Worm (Caenorhabditis elegans) whole organism, late embryonic: Measurements from ENCODE around the gene idpc-2.

Experiments
- C08G9.2 ChIP-seq: sonication (generic microtip); optimal IDR thresholded peaks from 2 replicates; lab custom pipeline; 2016; ENCODE audit warnings: mild to moderate bottlenecking, missing genetic modification characterization, moderate library complexity, missing compliant biosample characterization
- F13H6.1 ChIP-seq: sonication (generic microtip); optimal IDR thresholded peaks from 2 replicates; lab custom pipeline; 2016; ENCODE audit warnings: missing genetic modification characterization, missing compliant biosample characterization
- K02D7.2 ChIP-seq: sonication (generic microtip); optimal IDR thresholded peaks from 2 replicates; lab custom pipeline; 2017; ENCODE audit warnings: mild to moderate bottlenecking, missing genetic modification characterization, missing compliant biosample characterization
- ama-1 ChIP-seq: fragments of 150-350 bp; optimal IDR thresholded peaks from 2 replicates; lab custom pipeline; 2014
- ceh-19 ChIP-seq: fragments of 200-800 bp; sonication (Bioruptor generic); optimal IDR thresholded peaks from 2 replicates; lab custom pipeline; 2018; ENCODE audit warnings: mild to moderate bottlenecking, missing genetic modification characterization, missing compliant biosample characterization
- ceh-2 ChIP-seq: sonication (generic microtip); optimal IDR thresholded peaks from 2 replicates; lab custom pipeline; 2016; ENCODE audit warnings: missing genotype, missing genetic modification characterization, missing compliant biosample characterization
- ceh-22 ChIP-seq: sonication (generic microtip); optimal IDR thresholded peaks from 2 replicates; lab custom pipeline; 2017; ENCODE audit warnings: missing biosample characterization, missing genetic modification characterization
- ceh-45 ChIP-seq: fragments of 200-800 bp; sonication (Bioruptor generic); IDR thresholded peaks from 2 replicates; pipeline ENCODE4 v1.3.6; 2022; ENCODE audit warnings: missing genetic modification reagents, missing genetic modification characterization, missing compliant biosample characterization
- ceh-9 ChIP-seq: sonication (generic microtip); optimal IDR thresholded peaks from 2 replicates; lab custom pipeline; 2016; ENCODE audit warnings: mild to moderate bottlenecking, missing genetic modification characterization, inconsistent platforms, missing compliant biosample characterization
- che-1 ChIP-seq: sonication (generic microtip); optimal IDR thresholded peaks from 2 replicates; lab custom pipeline; 2016; ENCODE audit warnings: mild to moderate bottlenecking, missing genetic modification characterization, missing compliant biosample characterization
- elt-2 ChIP-seq: sonication (generic microtip); optimal IDR thresholded peaks from 2 replicates; lab custom pipeline; 2016; ENCODE audit warnings: missing genetic modification reagents, missing genetic modification characterization, missing compliant biosample characterization
- ets-4 ChIP-seq: sonication (generic microtip); optimal IDR thresholded peaks from 2 replicates; lab custom pipeline; 2016; ENCODE audit warnings: missing genetic modification characterization, missing compliant biosample characterization
- eyg-1 ChIP-seq: sonication (generic microtip); optimal IDR thresholded peaks from 2 replicates; lab custom pipeline; 2016; ENCODE audit warnings: missing genotype, missing genetic modification characterization, missing compliant biosample characterization
- gmeb-2 ChIP-seq: sonication (generic microtip); optimal IDR thresholded peaks from 2 replicates; lab custom pipeline; 2016; ENCODE audit warnings: missing genetic modification characterization, inconsistent platforms, missing compliant biosample characterization
- lim-6 ChIP-seq: sonication (generic microtip); optimal IDR thresholded peaks from 2 replicates; lab custom pipeline; 2016; ENCODE audit warnings: missing genetic modification characterization, missing compliant biosample characterization
- lin-11 ChIP-seq: fragments of 200-800 bp; sonication (Bioruptor generic); optimal IDR thresholded peaks from 2 replicates; lab custom pipeline; 2018; ENCODE audit warnings: mild to moderate bottlenecking, missing genetic modification characterization, missing compliant biosample characterization
- madf-2 ChIP-seq: sonication (generic microtip); optimal IDR thresholded peaks from 2 replicates; lab custom pipeline; 2017; ENCODE audit warnings: missing genetic modification characterization, missing compliant biosample characterization
- mec-3 ChIP-seq: sonication (generic microtip); optimal IDR thresholded peaks from 2 replicates; lab custom pipeline; 2016; ENCODE audit warnings: borderline replicate concordance, missing genetic modification characterization, missing compliant biosample characterization
- nfya-1 ChIP-seq: sonication (generic microtip); optimal IDR thresholded peaks from 2 replicates; lab custom pipeline; 2017; ENCODE audit warnings: missing genetic modification characterization, mild to moderate bottlenecking, missing compliant biosample characterization, antibody characterized with exemption, moderate library complexity
- nhr-232 ChIP-seq: sonication (generic microtip); optimal IDR thresholded peaks from 2 replicates; lab custom pipeline; 2016; ENCODE audit warnings: missing genetic modification characterization, missing compliant biosample characterization
- odd-2 ChIP-seq: sonication (generic microtip); optimal IDR thresholded peaks from 2 replicates; lab custom pipeline; 2017; ENCODE audit warnings: antibody characterized with exemption, mild to moderate bottlenecking, missing genetic modification characterization, missing compliant biosample characterization
- pag-3 ChIP-seq: sonication (generic microtip); optimal IDR thresholded peaks from 2 replicates; lab custom pipeline; 2016; ENCODE audit warnings: missing compliant biosample characterization, missing genetic modification characterization, borderline replicate concordance
- pat-9 ChIP-seq: fragments of 200-800 bp; sonication (Bioruptor generic); optimal IDR thresholded peaks from 2 replicates; lab custom pipeline; 2018; ENCODE audit warnings: mild to moderate bottlenecking, missing genetic modification characterization, moderate library complexity, missing compliant biosample characterization
- pax-1 ChIP-seq: fragments of 150-350 bp; optimal IDR thresholded peaks from 2 replicates; lab custom pipeline; 2014; ENCODE audit warnings: missing biosample characterization, missing genetic modification characterization
- pha-2 ChIP-seq: sonication (generic microtip); optimal IDR thresholded peaks from 2 replicates; lab custom pipeline; 2017; ENCODE audit warnings: mild to moderate bottlenecking, missing genetic modification characterization, missing compliant biosample characterization
- rnt-1 ChIP-seq: sonication (generic microtip); optimal IDR thresholded peaks from 2 replicates; lab custom pipeline; 2016; ENCODE audit warnings: missing genetic modification characterization, missing compliant biosample characterization
- sdc-2 ChIP-seq: sonication (generic microtip); optimal IDR thresholded peaks from 2 replicates; lab custom pipeline; 2016; ENCODE audit warnings: missing genotype, missing genetic modification characterization, missing compliant biosample characterization
- sox-2 ChIP-seq: fragments of 200-800 bp; sonication (Bioruptor generic); IDR thresholded peaks from 2 replicates; pipeline ENCODE4 v1.3.6; 2022; ENCODE audit warnings: missing genetic modification reagents, missing genetic modification characterization, missing compliant biosample characterization
- sox-4 ChIP-seq: sonication (generic microtip); optimal IDR thresholded peaks from 2 replicates; lab custom pipeline; 2017; ENCODE audit warnings: mild to moderate bottlenecking, missing genetic modification characterization, inconsistent platforms, missing compliant biosample characterization
- tbx-7 ChIP-seq: sonication (generic microtip); optimal IDR thresholded peaks from 2 replicates; lab custom pipeline; 2016; ENCODE audit warnings: missing genotype, missing genetic modification characterization, missing compliant biosample characterization
- ttx-3 ChIP-seq: sonication (generic microtip); optimal IDR thresholded peaks from 2 replicates; lab custom pipeline; 2016; ENCODE audit warnings: missing genetic modification reagents, missing genetic modification characterization, missing compliant biosample characterization
- unc-42 ChIP-seq: sonication (generic microtip); optimal IDR thresholded peaks from 2 replicates; lab custom pipeline; 2016; ENCODE audit warnings: missing genotype, missing genetic modification characterization, missing compliant biosample characterization
- unc-55 ChIP-seq: sonication (generic microtip); optimal IDR thresholded peaks from 2 replicates; lab custom pipeline; 2017; ENCODE audit warnings: missing biosample characterization, missing genetic modification reagents, missing genetic modification characterization
- ztf-16 ChIP-seq: sonication (generic microtip); optimal IDR thresholded peaks from 2 replicates; lab custom pipeline; 2017; ENCODE audit warnings: missing genetic modification characterization, missing compliant biosample characterization

Gene idpc-2

DNA sequence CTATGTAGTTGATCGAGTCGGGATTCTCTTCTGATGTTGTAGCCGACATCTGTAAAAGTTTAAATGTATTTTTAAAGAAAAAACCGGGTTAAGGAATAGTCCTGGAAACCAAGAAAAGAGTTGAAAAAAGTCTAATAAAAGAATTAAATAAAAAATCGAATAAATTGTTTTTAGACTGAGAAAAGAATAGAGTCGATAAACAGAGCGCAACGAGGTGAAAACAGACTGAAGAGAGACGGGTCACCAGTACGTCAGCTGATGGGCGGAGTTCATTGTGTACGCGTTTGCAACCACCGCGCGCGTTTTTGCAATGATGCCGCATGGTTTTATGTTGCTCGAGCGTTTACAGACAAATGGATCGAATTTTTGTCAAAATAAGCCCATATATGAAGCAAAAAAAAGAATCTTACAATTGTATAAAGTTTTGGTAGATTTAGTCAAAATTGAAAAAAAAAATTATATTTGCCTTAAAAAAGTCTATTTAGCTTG lies 10.2 kb upstream of the idpc-2 start, which contains the start of gene atg-18 (continued):
- no peak for TF ChIP-seq sox-2
- TF ChIP-seq pag-3 (tag; lab: Kevin White, UChicago), result no peak
- no peak for TF ChIP-seq unc-55
- TF ChIP-seq nhr-232 (tag; lab: Kevin White, UChicago), result peak; percentile 35
- peak; percentile 49 for TF ChIP-seq unc-42 (tag; lab: Kevin White, UChicago)
- TF ChIP-seq pat-9 (tag; lab: Kevin White, UChicago), result peak; percentile 21
- peak; percentile 68 for TF ChIP-seq nfya-1 (tag; lab: Kevin White, UChicago)
- TF ChIP-seq odd-2 (tag; lab: Kevin White, UChicago), result peak; percentile 20

DNA sequence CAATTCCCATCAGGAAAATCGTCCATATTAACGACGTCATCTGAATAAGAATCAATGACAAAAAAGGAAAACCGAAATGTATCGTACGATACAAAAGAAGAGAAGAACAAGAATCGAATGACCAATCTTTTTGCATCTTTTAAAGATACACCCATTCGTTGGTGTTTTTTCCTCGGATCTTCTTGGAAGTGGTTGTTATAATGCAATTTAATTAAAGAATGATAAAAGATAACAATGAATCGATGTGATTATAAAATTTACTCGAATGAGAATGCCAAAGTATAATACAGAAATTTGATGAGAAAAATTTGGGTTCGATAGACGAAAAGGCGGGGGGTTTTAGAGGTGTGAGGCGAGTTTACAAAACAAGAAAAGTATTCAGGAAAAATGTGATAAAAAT lies 7.9 kb upstream of the idpc-2 start, which contains the start of gene F41E6.12:
F41E6.12 (minus strand) TSS at position 101 of the 400 bp plus-strand sequence.
- no peak for TF ChIP-seq lin-11
- no peak for TF ChIP-seq unc-55
- TF ChIP-seq rnt-1, result no peak
- no peak for TF ChIP-seq lim-6
- TF ChIP-seq K02D7.2 (tag; lab: Kevin White, UChicago), result no peak
- TF ChIP-seq ttx-3, result no peak
- no peak for TF ChIP-seq pha-2 (tag; lab: Kevin White, UChicago)
- no peak for TF ChIP-seq ceh-22 (tag; lab: Kevin White, UChicago)

DNA sequence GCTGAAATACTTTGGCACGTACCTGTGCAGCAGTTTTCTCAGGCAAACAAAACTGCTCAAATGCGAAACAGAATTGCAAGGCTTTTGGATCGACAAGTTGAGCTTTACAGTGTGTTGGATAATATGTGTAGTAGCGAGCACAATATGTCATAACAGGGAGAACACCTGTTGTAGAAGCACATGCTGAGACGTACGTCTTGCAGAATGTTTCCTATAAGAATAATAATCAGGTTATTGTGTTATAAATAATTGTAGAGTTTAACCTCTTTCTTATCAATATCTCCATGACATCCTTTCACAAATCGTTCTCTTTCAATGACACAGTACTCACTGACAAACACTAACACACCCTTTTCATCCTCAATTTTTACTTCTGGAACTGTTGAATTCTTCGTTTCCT lies 6.5 kb upstream of the idpc-2 start:
- TF ChIP-seq madf-2 (tag; lab: Kevin White, UChicago) (no peak), ztf-16 (tag; lab: Kevin White, UChicago) (no peak), C08G9.2 (tag; lab: Kevin White, UChicago) (no peak), unc-55 (no peak)

DNA sequence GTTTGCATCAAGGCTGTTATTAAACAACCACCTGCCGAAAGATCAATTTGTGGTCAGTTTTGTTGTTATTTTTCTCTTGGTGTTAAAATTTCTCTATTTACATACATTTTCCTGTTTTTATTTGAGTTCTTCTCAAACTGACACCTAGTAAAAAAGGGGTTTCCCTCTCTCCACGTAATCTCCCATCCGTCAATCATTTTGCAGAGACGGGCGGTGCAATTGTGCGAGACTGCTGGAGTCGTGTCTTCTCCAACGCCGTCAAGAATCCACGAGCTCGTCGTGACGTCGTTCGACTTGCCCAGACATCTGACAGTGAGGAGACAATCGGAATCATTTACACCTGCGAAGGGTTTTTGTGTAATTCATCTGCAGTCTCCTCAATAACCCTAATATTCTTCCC lies 5.3 kb upstream of the idpc-2 start:
- TF ChIP-seq ceh-19 (no peak), che-1 (tag; lab: Kevin White, UChicago) (no peak), unc-55 (peak; percentile 12), eyg-1 (tag; lab: Kevin White, UChicago) (no peak)

DNA sequence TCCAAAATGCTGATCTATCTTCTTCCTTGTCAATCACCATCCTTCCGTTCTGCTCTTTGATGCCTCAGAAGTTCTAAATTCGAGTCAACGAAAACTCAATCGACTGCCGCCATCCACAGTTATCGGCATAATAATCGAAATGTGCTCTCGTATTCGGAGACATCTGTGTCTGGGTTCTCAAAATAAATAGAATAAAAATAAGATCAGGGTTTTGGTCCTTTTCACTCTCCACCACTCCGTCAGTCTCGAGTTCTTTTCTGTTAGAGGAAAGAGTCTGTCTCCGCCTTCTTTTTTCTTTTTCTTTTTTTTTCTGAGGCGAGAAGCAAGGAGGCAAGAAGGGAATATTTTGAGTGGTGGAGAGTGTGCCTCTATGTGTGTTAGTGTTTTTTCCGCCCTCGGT lies 2.6 kb upstream of the idpc-2 start, which contains the start of gene F41E6.17:
F41E6.17 (plus strand) TSS at position 348 of the 400 bp plus-strand sequence.
- TF ChIP-seq pat-9 (tag; lab: Kevin White, UChicago), result no peak
- TF ChIP-seq unc-42 (tag; lab: Kevin White, UChicago), result peak; percentile 62

DNA sequence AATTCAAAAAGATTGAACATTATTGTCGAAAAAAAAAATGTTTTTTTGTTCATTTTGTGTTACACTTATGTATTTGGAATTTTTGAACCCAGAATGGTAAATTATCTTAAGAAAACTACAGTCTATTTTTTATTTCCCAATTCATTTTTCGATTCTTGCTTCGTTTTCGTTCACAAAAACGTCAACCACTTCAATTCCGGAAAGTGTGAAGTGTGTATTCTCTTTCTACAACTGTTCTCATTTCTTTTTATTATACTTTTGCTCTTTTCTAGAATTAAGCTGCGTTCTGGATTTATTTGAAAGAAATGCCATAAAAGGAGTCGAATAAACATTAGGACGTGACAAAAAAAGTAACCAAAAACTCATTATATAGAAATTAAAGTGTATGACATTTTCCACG lies 1.2 kb upstream of the idpc-2 start, which contains the start of gene F41E6.1:
F41E6.1 (plus strand) TSS at position 301 of the 400 bp plus-strand sequence.
- TF ChIP-seq pax-1 (no peak), tbx-7 (tag; lab: Kevin White, UChicago) (no peak), ets-4 (tag; lab: Kevin White, UChicago) (no peak), ceh-2 (tag; lab: Kevin White, UChicago) (no peak), odd-2 (tag; lab: Kevin White, UChicago) (no peak), sox-4 (tag; lab: Kevin White, UChicago) (no peak), elt-2 (tag; lab: Kevin White, UChicago) (no peak), sdc-2 (tag; lab: Kevin White, UChicago) (no peak), mec-3 (tag; lab: Kevin White, UChicago) (no peak), ceh-9 (tag; lab: Kevin White, UChicago) (no peak), pat-9 (tag; lab: Kevin White, UChicago) (no peak), ceh-45 (no peak), ama-1 (no peak), gmeb-2 (tag; lab: Kevin White, UChicago) (no peak), lin-11 (no peak), F13H6.1 (tag; lab: Kevin White, UChicago) (no peak)
